Fruit fly (Drosophila melanogaster) whole organism, embryonic: ENCODE results near the gene CG6414.

Experiments
- CG1024 ChIP-seq: fragments of 200-800 bp; sonication (Bioruptor generic); IDR thresholded peaks from 2 replicates; pipeline ENCODE4 v1.3.6; 2022; ENCODE audit warnings: missing biosample characterization, missing genetic modification characterization
- CG10267 ChIP-seq: fragments of 200-800 bp; sonication (Bioruptor generic); optimal IDR thresholded peaks from 2 replicates; lab custom pipeline; 2018; ENCODE audit warnings: missing biosample characterization, mild to moderate bottlenecking, missing genetic modification characterization, moderate library complexity
- CG13296 ChIP-seq: fragments of 200-800 bp; sonication (Bioruptor generic); optimal IDR thresholded peaks from 3 replicates; lab custom pipeline; 2018; ENCODE audit warnings: missing biosample characterization, mild to moderate bottlenecking, missing genetic modification characterization
- CG13424 ChIP-seq: fragments of 200-800 bp; sonication (Bioruptor generic); optimal IDR thresholded peaks from 2 replicates; lab custom pipeline; 2019; ENCODE audit warnings: missing biosample characterization, mild to moderate bottlenecking, missing genetic modification characterization, moderate library complexity
- CG13624 ChIP-seq: fragments of 200-800 bp; sonication (Bioruptor generic); optimal IDR thresholded peaks from 2 replicates; lab custom pipeline; 2016; ENCODE audit warnings: missing biosample characterization, missing genetic modification characterization
- CG16779 ChIP-seq: fragments of 200-800 bp; sonication (Bioruptor generic); IDR thresholded peaks from 2 replicates; pipeline ENCODE4 v1.3.6; 2022; ENCODE audit warnings: missing biosample characterization, missing genetic modification characterization
- CG17612 ChIP-seq: fragments of 200-800 bp; sonication (Bioruptor generic); IDR thresholded peaks from 2 replicates; pipeline ENCODE4 v1.3.6; 2022; ENCODE audit warnings: missing biosample characterization, missing genetic modification characterization
- CG18011 ChIP-seq: fragments of 200-800 bp; sonication (Bioruptor generic); optimal IDR thresholded peaks from 2 replicates; lab custom pipeline; 2017; ENCODE audit warnings: missing biosample characterization, missing genetic modification characterization, mild to moderate bottlenecking, moderate library complexity, missing genotype
- CG18764 ChIP-seq: fragments of 200-800 bp; sonication (Bioruptor generic); optimal IDR thresholded peaks from 3 replicates; lab custom pipeline; 2016; ENCODE audit warnings: missing biosample characterization, missing genetic modification characterization
- CG30403 ChIP-seq: fragments of 200-800 bp; sonication (Bioruptor generic); optimal IDR thresholded peaks from 3 replicates; lab custom pipeline; 2016; ENCODE audit warnings: missing biosample characterization, missing genetic modification characterization
- CG31365 ChIP-seq: fragments of 200-800 bp; sonication (Bioruptor generic); optimal IDR thresholded peaks from 2 replicates; lab custom pipeline; 2018; ENCODE audit warnings: missing biosample characterization, mild to moderate bottlenecking, missing genetic modification characterization
- CG5953 ChIP-seq: fragments of 200-800 bp; sonication (Bioruptor generic); IDR thresholded peaks from 2 replicates; pipeline ENCODE4 v1.3.6; 2022; ENCODE audit warnings: missing biosample characterization, missing genetic modification characterization
- CG6683 ChIP-seq: fragments of 200-800 bp; sonication (Bioruptor generic); optimal IDR thresholded peaks from 2 replicates; lab custom pipeline; 2017; ENCODE audit warnings: missing biosample characterization, mild to moderate bottlenecking, missing genetic modification characterization, missing genetic modification reagents
- D19A ChIP-seq: fragments of 200-800 bp; optimal IDR thresholded peaks from 3 replicates; lab custom pipeline; 2019; ENCODE audit warnings: missing biosample characterization, mild to moderate bottlenecking, missing genetic modification characterization, moderate library complexity
- D19B ChIP-seq: fragments of 200-800 bp; sonication (Bioruptor generic); optimal IDR thresholded peaks from 2 replicates; lab custom pipeline; 2017; ENCODE audit warnings: missing biosample characterization, mild to moderate bottlenecking, missing genetic modification characterization
- Dp ChIP-seq: fragments of 200-800 bp; sonication (Bioruptor generic); optimal IDR thresholded peaks from 2 replicates; lab custom pipeline; 2018; ENCODE audit warnings: missing biosample characterization, mild to moderate bottlenecking, missing genetic modification characterization, moderate library complexity
- H15 ChIP-seq: fragments of 200-800 bp; sonication (Bioruptor generic); IDR thresholded peaks from 3 replicates; pipeline ENCODE4 v1.3.6; 2022; ENCODE audit warnings: missing biosample characterization, missing genetic modification characterization
- HLHmδ ChIP-seq: fragments of 200-800 bp; sonication (Bioruptor generic); optimal IDR thresholded peaks from 2 replicates; lab custom pipeline; 2018; ENCODE audit warnings: missing biosample characterization, mild to moderate bottlenecking, missing genetic modification characterization, moderate library complexity
- Hand ChIP-seq: fragments of 200-800 bp; sonication (Bioruptor generic); optimal IDR thresholded peaks from 2 replicates; lab custom pipeline; 2017; ENCODE audit warnings: mild to moderate bottlenecking, missing biosample characterization, missing genetic modification reagents, missing genetic modification characterization
- Hmr ChIP-seq: fragments of 200-800 bp; sonication (Bioruptor generic); optimal IDR thresholded peaks from 3 replicates; lab custom pipeline; 2017; ENCODE audit warnings: mild to moderate bottlenecking, missing biosample characterization, missing genetic modification reagents, missing genetic modification characterization
- Lhr ChIP-seq: fragments of 200-800 bp; sonication (Bioruptor generic); optimal IDR thresholded peaks from 3 replicates; lab custom pipeline; 2017; ENCODE audit warnings: mild to moderate bottlenecking, missing biosample characterization, missing genetic modification reagents, missing genetic modification characterization
- Nf-YC ChIP-seq: fragments of 200-800 bp; optimal IDR thresholded peaks from 3 replicates; lab custom pipeline; 2019; ENCODE audit warnings: missing biosample characterization, mild to moderate bottlenecking, missing genetic modification characterization, moderate library complexity
- Opbp ChIP-seq: fragments of 200-800 bp; sonication (Bioruptor generic); IDR thresholded peaks from 3 replicates; pipeline ENCODE4 v1.3.6; 2022; ENCODE audit warnings: missing biosample characterization, missing genetic modification characterization; ENCODE audit not compliant: partially characterized antibody
- Optix ChIP-seq: fragments of 200-800 bp; sonication (Bioruptor generic); IDR thresholded peaks from 3 replicates; pipeline ENCODE4 v1.3.6; 2022; ENCODE audit warnings: missing biosample characterization, missing genetic modification characterization
- Poxn ChIP-seq: fragments of 200-800 bp; sonication (Bioruptor generic); IDR thresholded peaks from 2 replicates; pipeline ENCODE4 v1.3.6; 2022; ENCODE audit warnings: missing biosample characterization, missing genetic modification characterization
- Six4 ChIP-seq: fragments of 200-800 bp; sonication (Bioruptor generic); optimal IDR thresholded peaks from 2 replicates; lab custom pipeline; 2016; ENCODE audit warnings: missing biosample characterization, missing genetic modification characterization
- Sry-δ ChIP-seq: fragments of 200-800 bp; sonication (Bioruptor generic); optimal IDR thresholded peaks from 2 replicates; lab custom pipeline; 2016; ENCODE audit warnings: missing biosample characterization, missing genetic modification characterization
- Trl ChIP-seq, 3 experiments: fragments of >200 bp in 2 of 3; fragments of 200-800 bp in 1 of 3; sonication (Bioruptor generic) in 1 of 3; optimal IDR thresholded peaks; 2 replicates in 1 of 3; 3 replicates in 2 of 3; lab custom pipeline; 2016 to 2017; ENCODE audit warnings: missing biosample characterization in 1 of 3, missing genetic modification characterization in 1 of 3
- Usf ChIP-seq: fragments of 200-800 bp; sonication (Bioruptor generic); optimal IDR thresholded peaks from 2 replicates; lab custom pipeline; 2017; ENCODE audit warnings: missing genotype, missing biosample characterization, missing genetic modification characterization
- aop ChIP-seq: fragments of 200-800 bp; sonication (Bioruptor generic); IDR thresholded peaks from 2 replicates; pipeline ENCODE4 v1.3.6; 2022; ENCODE audit warnings: missing biosample characterization, missing genetic modification characterization
- ara ChIP-seq: fragments of 200-800 bp; sonication (Bioruptor generic); IDR thresholded peaks from 2 replicates; pipeline ENCODE4 v1.3.6; 2022; ENCODE audit warnings: missing biosample characterization, missing genetic modification characterization
- ash1 ChIP-seq: fragments of 200-800 bp; sonication (Bioruptor generic); optimal IDR thresholded peaks from 2 replicates; lab custom pipeline; 2018; ENCODE audit warnings: missing biosample characterization, mild to moderate bottlenecking, missing genetic modification characterization
- bbx ChIP-seq: fragments of 200-800 bp; sonication (Bioruptor generic); IDR thresholded peaks from 2 replicates; pipeline ENCODE4 v1.3.6; 2022; ENCODE audit warnings: missing biosample characterization, missing genetic modification characterization; ENCODE audit not compliant: partially characterized antibody
- bcd ChIP-seq: fragments of 200-800 bp; sonication (Bioruptor generic); optimal IDR thresholded peaks from 2 replicates; lab custom pipeline; 2017; ENCODE audit warnings: missing biosample characterization, mild to moderate bottlenecking, missing genetic modification characterization
- chif ChIP-seq, 2 experiments: fragments of 200-800 bp; sonication (Bioruptor generic); optimal IDR thresholded peaks; 3 replicates each; lab custom pipeline; 2016; ENCODE audit warnings: missing biosample characterization in 2 of 2, missing genetic modification characterization in 2 of 2
- chm ChIP-seq: fragments of 200-800 bp; sonication (Bioruptor generic); IDR thresholded peaks from 2 replicates; pipeline ENCODE4 v1.3.6; 2022; ENCODE audit warnings: missing biosample characterization, missing genetic modification characterization
- cwo ChIP-seq: fragments of 200-800 bp; sonication (Bioruptor generic); optimal IDR thresholded peaks from 3 replicates; lab custom pipeline; 2017; ENCODE audit warnings: missing biosample characterization, missing genetic modification characterization, mild to moderate bottlenecking, moderate library complexity, missing genetic modification reagents
- gcm2 ChIP-seq: fragments of 200-800 bp; sonication (Bioruptor generic); optimal IDR thresholded peaks from 2 replicates; lab custom pipeline; 2016; ENCODE audit warnings: missing biosample characterization, missing genetic modification characterization
- hbn ChIP-seq: fragments of 200-800 bp; sonication (Bioruptor generic); IDR thresholded peaks from 2 replicates; pipeline ENCODE4 v1.3.6; 2022; ENCODE audit warnings: missing biosample characterization, missing genetic modification characterization; ENCODE audit not compliant: partially characterized antibody
- insv ChIP-seq, 2 experiments: fragments of 200-800 bp; sonication (Bioruptor generic); optimal IDR thresholded peaks; 3 replicates each; lab custom pipeline; 2016 to 2018; ENCODE audit warnings: missing biosample characterization in 2 of 2, missing genetic modification characterization in 2 of 2
- nmo ChIP-seq: fragments of 200-800 bp; sonication (Bioruptor generic); optimal IDR thresholded peaks from 2 replicates; lab custom pipeline; 2018; ENCODE audit warnings: missing biosample characterization, mild to moderate bottlenecking, missing genetic modification characterization, moderate library complexity
- phol ChIP-seq: fragments of 200-800 bp; sonication (Bioruptor generic); optimal IDR thresholded peaks from 3 replicates; lab custom pipeline; 2018; ENCODE audit warnings: missing biosample characterization, mild to moderate bottlenecking, missing genetic modification characterization, moderate library complexity
- row ChIP-seq: fragments of 200-800 bp; sonication (Bioruptor generic); IDR thresholded peaks from 3 replicates; pipeline ENCODE4 v1.3.6; 2022; ENCODE audit warnings: missing biosample characterization, missing genetic modification characterization
- run ChIP-seq: fragments of 200-800 bp; sonication (Bioruptor generic); optimal IDR thresholded peaks from 3 replicates; lab custom pipeline; 2018; ENCODE audit warnings: missing biosample characterization, mild to moderate bottlenecking, missing genetic modification characterization
- salm ChIP-seq: fragments of 200-800 bp; sonication (Bioruptor generic); optimal IDR thresholded peaks from 2 replicates; lab custom pipeline; 2018; ENCODE audit warnings: missing biosample characterization, mild to moderate bottlenecking, missing genetic modification characterization
- sens ChIP-seq: fragments of 200-800 bp; sonication (Bioruptor generic); peaks from one replicate; lab custom pipeline; 2016; ENCODE audit warnings: missing biosample characterization, missing genetic modification characterization
- so ChIP-seq: fragments of 200-800 bp; sonication (Bioruptor generic); IDR thresholded peaks from 3 replicates; pipeline ENCODE4 v1.3.6; 2022; ENCODE audit warnings: missing biosample characterization, missing genetic modification characterization
- sr ChIP-seq: fragments of 200-800 bp; sonication (Bioruptor generic); IDR thresholded peaks from 3 replicates; pipeline ENCODE4 v1.3.6; 2022; ENCODE audit warnings: missing biosample characterization, missing genetic modification characterization
- tap ChIP-seq: fragments of 200-800 bp; optimal IDR thresholded peaks from 3 replicates; lab custom pipeline; 2019; ENCODE audit warnings: missing biosample characterization, mild to moderate bottlenecking, missing genetic modification characterization, moderate library complexity
- tgo ChIP-seq: fragments of 200-800 bp; sonication (Bioruptor generic); IDR thresholded peaks from 3 replicates; pipeline ENCODE4 v1.3.6; 2022; ENCODE audit warnings: missing biosample characterization, missing genetic modification characterization
- trem ChIP-seq: fragments of 200-800 bp; optimal IDR thresholded peaks from 3 replicates; lab custom pipeline; 2019; ENCODE audit warnings: missing biosample characterization, mild to moderate bottlenecking, missing genetic modification characterization, moderate library complexity

Gene CG6414

DNA sequence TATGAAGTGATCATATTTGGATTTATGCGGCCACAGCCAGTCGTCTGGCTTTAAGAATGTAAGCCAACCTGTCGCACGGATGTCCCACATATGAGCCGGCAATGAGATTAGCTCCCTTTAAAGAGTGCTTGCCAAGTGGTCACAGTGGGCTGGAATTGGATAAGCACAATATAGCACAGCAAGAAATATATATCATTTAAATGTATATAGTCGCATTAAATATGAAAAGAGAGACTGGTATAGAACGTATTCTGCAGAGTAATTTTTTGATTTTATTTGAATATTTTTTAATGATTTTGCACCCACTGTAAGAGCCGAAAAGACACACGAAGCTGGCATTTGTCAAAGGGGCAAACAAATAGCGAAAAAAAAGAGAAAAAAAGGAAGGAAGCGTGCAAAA, 49.0 kb upstream of the CG6414 start (continued):
- TF ChIP-seq aop (GFP tag; lab: Robert Waterston, UW) (no peak), tgo (no peak), Poxn (GFP tag; lab: Robert Waterston, UW) (no peak), gcm2 (GFP tag; lab: Kevin White, UChicago) (no peak), sr (GFP tag; lab: Robert Waterston, UW) (no peak), Lhr (GFP tag; lab: Kevin White, UChicago) (no peak), Opbp (GFP tag; lab: Robert Waterston, UW) (no peak), H15 (GFP tag; lab: Robert Waterston, UW) (no peak), trem (no peak), bbx (GFP tag; lab: Robert Waterston, UW) (no peak), CG10267 (tag; lab: Kevin White, UChicago) (no peak), insv (GFP tag; optimal IDR thresholded peaks at IDR 0.05; lab: Kevin White, UChicago) (no peak), Nf-YC (tag; lab: Kevin White, UChicago) (no peak), CG18011 (GFP tag; lab: Kevin White, UChicago) (no peak), D19A (tag; lab: Kevin White, UChicago) (no peak), cwo (GFP tag; lab: Kevin White, UChicago) (no peak), phol (tag; lab: Kevin White, UChicago) (peak; percentile 16), CG6683 (GFP tag; lab: Kevin White, UChicago) (no peak), tap (tag; lab: Kevin White, UChicago) (no peak), Hmr (peak; percentile 14), ara (no peak), Dp (GFP tag; lab: Kevin White, UChicago) (no peak), bcd (no peak), row (peak; percentile 40; the same call in 2 of the 3 replicates), Usf (GFP tag; lab: Kevin White, UChicago) (no peak), CG17612 (no peak), CG18764 (GFP tag; lab: Kevin White, UChicago) (no peak), Hand (GFP tag; lab: Kevin White, UChicago) (no peak), CG13296 (GFP tag; lab: Kevin White, UChicago) (no peak), so (no peak), CG1024 (GFP tag; lab: Robert Waterston, UW) (no peak), Sry-δ (GFP tag; lab: Kevin White, UChicago) (no peak), ash1 (no peak), D19B (no peak), chif (GFP tag; optimal IDR thresholded peaks at IDR 0.05; lab: Kevin White, UChicago) (no peak), nmo (GFP tag; lab: Kevin White, UChicago) (peak; percentile 6), CG16779 (GFP tag; lab: Robert Waterston, UW) (no peak), salm (tag; lab: Kevin White, UChicago) (no peak), run (tag; lab: Kevin White, UChicago) (no peak), CG30403 (GFP tag; lab: Kevin White, UChicago) (peak; percentile 13), Six4 (GFP tag; lab: Kevin White, UChicago) (no peak), CG31365 (tag; lab: Kevin White, UChicago) (no peak), sens (GFP tag; lab: Kevin White, UChicago) (peak; percentile 48), chm (GFP tag; lab: Robert Waterston, UW) (no peak), CG5953 (0 out of 2 replicates have a peak, but pooled peaks have one; percentile 11), hbn (GFP tag; lab: Robert Waterston, UW) (no peak), Optix (GFP tag; lab: Robert Waterston, UW) (no peak), HLHmδ (GFP tag; lab: Kevin White, UChicago) (no peak), CG13624 (GFP tag; lab: Kevin White, UChicago) (no peak), Trl (optimal IDR thresholded peaks at IDR 0.05; lab: Kevin White, UChicago) (no peak), Trl (GFP tag; optimal IDR thresholded peaks at IDR 0.05; lab: Kevin White, UChicago) (no peak), CG13424 (peak; percentile 6)
